Fruit fly (Drosophila melanogaster): ENCODE measurements around the gene Or1a.

Gene Or1a

DNA sequence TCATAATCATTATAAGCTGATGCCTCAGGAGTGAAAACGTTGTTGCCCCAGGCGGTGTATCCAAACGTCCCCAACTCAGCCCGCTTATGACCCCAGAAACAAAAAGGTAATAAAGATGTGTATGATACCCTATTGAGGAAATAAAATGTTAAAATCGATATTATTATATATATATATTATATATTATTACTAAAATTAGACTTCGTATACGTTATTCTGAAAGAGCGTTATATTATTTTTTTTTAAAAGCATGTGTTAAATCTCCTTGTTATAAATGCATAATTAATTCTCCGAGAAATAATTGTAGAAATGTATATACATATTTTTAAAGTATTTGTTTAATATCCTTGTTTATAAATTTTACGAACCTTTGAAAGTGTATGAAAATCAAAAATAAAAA lies 49.1 kb downstream of the Or1a start:
- TF ChIP-seq D19A (tag; optimal IDR thresholded peaks at IDR 0.05) = peak; percentile 65
- no peak for TF ChIP-seq Nf-YB (GFP tag; optimal IDR thresholded peaks at IDR 0.05)
- TF ChIP-seq CG4328 (GFP tag; optimal IDR thresholded peaks at IDR 0.05) = no peak
- TF ChIP-seq CG2712 (tag; optimal IDR thresholded peaks at IDR 0.05) = peak; percentile 11
- peak; percentile 12 for TF ChIP-seq CG18262 (tag; optimal IDR thresholded peaks at IDR 0.05)
- TF ChIP-seq CG17568 (GFP tag; optimal IDR thresholded peaks at IDR 0.05) = no peak
- peak; percentile 8 for TF ChIP-seq gem (tag; optimal IDR thresholded peaks at IDR 0.05)
